Fruit fly (Drosophila melanogaster) whole organism, embryonic: ENCODE measurements around the gene Sf3b2.
A peak's percentile ranks its signal among the peaks of the same experiment; 100 is the strongest.

Experiments used
- BEAF-32 ChIP-seq: fragments of 200-800 bp; sonication (Bioruptor generic); optimal IDR thresholded peaks from 3 replicates; lab custom pipeline; 2017; ENCODE audit warnings: missing biosample characterization, missing genetic modification characterization, mild to moderate bottlenecking, moderate library complexity, missing genetic modification reagents
- CG10959 ChIP-seq: fragments of 200-800 bp; sonication (Bioruptor generic); IDR thresholded peaks from 2 replicates; pipeline ENCODE4 v1.3.6; 2022; ENCODE audit warnings: missing biosample characterization, missing genetic modification characterization
- CG12744 ChIP-seq: fragments of 200-800 bp; sonication (Bioruptor generic); optimal IDR thresholded peaks from 2 replicates; lab custom pipeline; 2016; ENCODE audit warnings: missing biosample characterization, missing genetic modification characterization
- CG13296 ChIP-seq: fragments of 200-800 bp; sonication (Bioruptor generic); optimal IDR thresholded peaks from 3 replicates; lab custom pipeline; 2018; ENCODE audit warnings: missing biosample characterization, mild to moderate bottlenecking, missing genetic modification characterization
- CG17328 ChIP-seq: fragments of 200-800 bp; sonication (Bioruptor generic); IDR thresholded peaks from 2 replicates; pipeline ENCODE4 v1.3.6; 2022; ENCODE audit warnings: missing biosample characterization, missing genetic modification characterization
- CG17359 ChIP-seq: fragments of 200-800 bp; sonication (Bioruptor generic); optimal IDR thresholded peaks from 3 replicates; lab custom pipeline; 2018; ENCODE audit warnings: missing biosample characterization, mild to moderate bottlenecking, missing genetic modification characterization, moderate library complexity
- CG17802 ChIP-seq: fragments of 200-800 bp; sonication (Bioruptor generic); optimal IDR thresholded peaks from 2 replicates; lab custom pipeline; 2018; ENCODE audit warnings: missing biosample characterization, mild to moderate bottlenecking, missing genetic modification characterization, moderate library complexity
- CG3281 ChIP-seq: fragments of 200-800 bp; sonication (Bioruptor generic); optimal IDR thresholded peaks from 3 replicates; lab custom pipeline; 2017; ENCODE audit warnings: missing biosample characterization, mild to moderate bottlenecking, missing genetic modification characterization
- CG3407 ChIP-seq: fragments of 200-800 bp; sonication (Bioruptor generic); optimal IDR thresholded peaks from 2 replicates; lab custom pipeline; 2018; ENCODE audit warnings: missing biosample characterization, mild to moderate bottlenecking, missing genetic modification characterization
- CG34422 ChIP-seq: fragments of 200-800 bp; sonication (Bioruptor generic); IDR thresholded peaks from 3 replicates; pipeline ENCODE4 v1.3.6; 2022; ENCODE audit warnings: missing biosample characterization, missing genetic modification characterization
- CG3838 ChIP-seq: fragments of 200-800 bp; sonication (Bioruptor generic); optimal IDR thresholded peaks from 3 replicates; lab custom pipeline; 2016; ENCODE audit warnings: missing biosample characterization, missing genetic modification characterization
- CG3995 ChIP-seq: fragments of 200-800 bp; sonication (Bioruptor generic); optimal IDR thresholded peaks from 3 replicates; lab custom pipeline; 2016; ENCODE audit warnings: missing biosample characterization, missing genetic modification characterization
- CG4360 ChIP-seq: fragments of 200-800 bp; sonication (Bioruptor generic); IDR thresholded peaks from 2 replicates; pipeline ENCODE4 v1.3.6; 2022; ENCODE audit warnings: missing biosample characterization, missing genetic modification characterization
- CG6683 ChIP-seq: fragments of 200-800 bp; sonication (Bioruptor generic); optimal IDR thresholded peaks from 2 replicates; lab custom pipeline; 2017; ENCODE audit warnings: missing biosample characterization, mild to moderate bottlenecking, missing genetic modification characterization, missing genetic modification reagents
- CG7271 ChIP-seq: fragments of 200-800 bp; sonication (Bioruptor generic); optimal IDR thresholded peaks from 2 replicates; lab custom pipeline; 2018; ENCODE audit warnings: missing biosample characterization, mild to moderate bottlenecking, missing genetic modification characterization, moderate library complexity
- CG7745 ChIP-seq: fragments of 200-800 bp; sonication (Bioruptor generic); optimal IDR thresholded peaks from 2 replicates; lab custom pipeline; 2018; ENCODE audit warnings: missing biosample characterization, mild to moderate bottlenecking, missing genetic modification characterization, moderate library complexity
- CG7786 ChIP-seq: fragments of 200-800 bp; sonication (Bioruptor generic); optimal IDR thresholded peaks from 2 replicates; lab custom pipeline; 2016; ENCODE audit warnings: missing biosample characterization, missing genetic modification characterization
- CG9215 ChIP-seq: fragments of 200-800 bp; sonication (Bioruptor generic); IDR thresholded peaks from 2 replicates; pipeline ENCODE4 v1.3.6; 2022; ENCODE audit warnings: missing biosample characterization, missing genetic modification characterization
- CG9609 ChIP-seq: fragments of 200-800 bp; sonication (Bioruptor generic); optimal IDR thresholded peaks from 3 replicates; lab custom pipeline; 2016; ENCODE audit warnings: missing biosample characterization, missing genetic modification characterization
- D ChIP-seq, 2 experiments: fragments of 200-800 bp in 1 of 2; fragments of >200 bp in 1 of 2; sonication (Bioruptor generic) in 1 of 2; optimal IDR thresholded peaks; 2 replicates in 1 of 2; 3 replicates in 1 of 2; lab custom pipeline; 2017; ENCODE audit warnings: mild to moderate bottlenecking in 1 of 2, missing biosample characterization in 1 of 2, missing genetic modification characterization in 1 of 2, missing genetic modification reagents in 1 of 2
- Doc2 ChIP-seq: fragments of 200-800 bp; sonication (Bioruptor generic); IDR thresholded peaks from 2 replicates; pipeline ENCODE4 v1.3.6; 2022; ENCODE audit warnings: missing biosample characterization, missing genetic modification characterization
- Eip74EF ChIP-seq, 2 experiments: fragments of 200-800 bp in 1 of 2; fragments of >200 bp in 1 of 2; sonication (Bioruptor generic) in 1 of 2; optimal IDR thresholded peaks; 2 replicates each; lab custom pipeline; 2017 to 2019; ENCODE audit warnings: missing biosample characterization in 2 of 2, missing genetic modification characterization in 2 of 2, mild to moderate bottlenecking in 1 of 2, moderate library complexity in 1 of 2
- Fer2 ChIP-seq: fragments of 200-800 bp; sonication (Bioruptor generic); optimal IDR thresholded peaks from 2 replicates; lab custom pipeline; 2018; ENCODE audit warnings: missing biosample characterization, mild to moderate bottlenecking, missing genetic modification characterization, moderate library complexity
- HmgD ChIP-seq: fragments of 200-800 bp; sonication (Bioruptor generic); optimal IDR thresholded peaks from 3 replicates; lab custom pipeline; 2016; ENCODE audit warnings: missing biosample characterization, missing genetic modification characterization
- Hmx ChIP-seq: fragments of 200-800 bp; sonication (Bioruptor generic); optimal IDR thresholded peaks from 2 replicates; lab custom pipeline; 2016; ENCODE audit warnings: missing biosample characterization, missing genetic modification characterization
- Lhr ChIP-seq: fragments of 200-800 bp; sonication (Bioruptor generic); optimal IDR thresholded peaks from 3 replicates; lab custom pipeline; 2017; ENCODE audit warnings: mild to moderate bottlenecking, missing biosample characterization, missing genetic modification reagents, missing genetic modification characterization
- Pdp1 ChIP-seq, 2 experiments: fragments of 200-800 bp; sonication (Bioruptor generic); optimal IDR thresholded peaks; 3 replicates each; lab custom pipeline; 2016; ENCODE audit warnings: missing biosample characterization in 2 of 2, missing genetic modification characterization in 2 of 2, mild to moderate bottlenecking in 1 of 2, moderate library complexity in 1 of 2
- Sox100B ChIP-seq: fragments of 200-800 bp; sonication (Bioruptor generic); optimal IDR thresholded peaks from 3 replicates; lab custom pipeline; 2018; ENCODE audit warnings: missing biosample characterization, mild to moderate bottlenecking, missing genetic modification characterization
- Sry-δ ChIP-seq: fragments of 200-800 bp; sonication (Bioruptor generic); optimal IDR thresholded peaks from 2 replicates; lab custom pipeline; 2016; ENCODE audit warnings: missing biosample characterization, missing genetic modification characterization
- Taf1 ChIP-seq: fragments of 200-800 bp; sonication (Bioruptor generic); IDR thresholded peaks from 2 replicates; pipeline ENCODE4 v1.3.6; 2022; ENCODE audit warnings: missing biosample characterization, missing genetic modification characterization
- az2 ChIP-seq: fragments of 200-800 bp; sonication (Bioruptor generic); optimal IDR thresholded peaks from 3 replicates; lab custom pipeline; 2016; ENCODE audit warnings: missing biosample characterization, missing genetic modification characterization
- bab2 ChIP-seq: fragments of 200-800 bp; sonication (Bioruptor generic); optimal IDR thresholded peaks from 2 replicates; lab custom pipeline; 2016; ENCODE audit warnings: missing biosample characterization, missing genetic modification characterization
- cato ChIP-seq: fragments of 200-800 bp; sonication (Bioruptor generic); optimal IDR thresholded peaks from 2 replicates; lab custom pipeline; 2016; ENCODE audit warnings: missing biosample characterization, missing genetic modification characterization, borderline replicate concordance
- esg ChIP-seq: fragments of 200-800 bp; sonication (Bioruptor generic); conservative IDR thresholded peaks from 2 replicates; pipeline ENCODE4 v1.3.6; 2022; ENCODE audit warnings: missing biosample characterization, missing genetic modification characterization
- eve ChIP-seq, 2 experiments: fragments of >200 bp; optimal IDR thresholded peaks; 2 replicates each; lab custom pipeline; 2017; ENCODE audit warnings: missing biosample characterization in 2 of 2, missing genetic modification characterization in 2 of 2
- ftz-f1 ChIP-seq: fragments of 200-800 bp; sonication (Bioruptor generic); optimal IDR thresholded peaks from 2 replicates; lab custom pipeline; 2016; ENCODE audit warnings: missing biosample characterization, missing genetic modification characterization
- gsb-n ChIP-seq: fragments of 200-800 bp; sonication (Bioruptor generic); optimal IDR thresholded peaks from 3 replicates; lab custom pipeline; 2018; ENCODE audit warnings: missing biosample characterization, mild to moderate bottlenecking, missing genetic modification characterization
- hb ChIP-seq: fragments of 200-800 bp; sonication (Bioruptor generic); IDR thresholded peaks from 3 replicates; pipeline ENCODE4 v1.3.6; 2022; ENCODE audit warnings: missing biosample characterization, missing genetic modification characterization; ENCODE audit not compliant: partially characterized antibody
- hkb ChIP-seq, 2 experiments: fragments of 200-800 bp in 1 of 2; fragments of >200 bp in 1 of 2; sonication (Bioruptor generic) in 1 of 2; IDR thresholded peaks in 1 of 2; optimal IDR thresholded peaks in 1 of 2; 2 replicates each; pipeline versions ENCODE4 v1.3.6 to Lab custom; 2017 to 2022; ENCODE audit warnings: missing biosample characterization in 1 of 2, missing genetic modification characterization in 1 of 2
- inv ChIP-seq: fragments of 200-800 bp; sonication (Bioruptor generic); IDR thresholded peaks from 2 replicates; pipeline ENCODE4 v1.3.6; 2022; ENCODE audit warnings: missing biosample characterization, missing genetic modification characterization; ENCODE audit not compliant: partially characterized antibody
- lbe ChIP-seq: fragments of 200-800 bp; sonication (Bioruptor generic); optimal IDR thresholded peaks from 2 replicates; lab custom pipeline; 2016; ENCODE audit warnings: missing biosample characterization, mild to moderate bottlenecking, missing genetic modification characterization
- lola ChIP-seq, 3 experiments: fragments of >200 bp in 2 of 3; fragments of 200-800 bp in 1 of 3; sonication (Bioruptor generic) in 1 of 3; optimal IDR thresholded peaks; 2 replicates each; lab custom pipeline; 2017 to 2019; ENCODE audit warnings: missing biosample characterization in 3 of 3, missing genetic modification characterization in 3 of 3, mild to moderate bottlenecking in 1 of 3, moderate library complexity in 1 of 3
- peb ChIP-seq: fragments of 200-800 bp; sonication (Bioruptor generic); IDR thresholded peaks from 2 replicates; pipeline ENCODE4 v1.3.6; 2022; ENCODE audit warnings: missing biosample characterization, missing genetic modification characterization
- repo ChIP-seq: fragments of 200-800 bp; sonication (Bioruptor generic); optimal IDR thresholded peaks from 2 replicates; lab custom pipeline; 2016; ENCODE audit warnings: missing biosample characterization, missing genetic modification characterization
- sima ChIP-seq: fragments of 200-800 bp; sonication (Bioruptor generic); optimal IDR thresholded peaks from 2 replicates; lab custom pipeline; 2016; ENCODE audit warnings: missing biosample characterization, missing genetic modification characterization
- slp2 ChIP-seq: fragments of 200-800 bp; sonication (Bioruptor generic); optimal IDR thresholded peaks from 2 replicates; lab custom pipeline; 2016; ENCODE audit warnings: missing biosample characterization, missing genetic modification characterization
- sr ChIP-seq: fragments of 200-800 bp; sonication (Bioruptor generic); IDR thresholded peaks from 3 replicates; pipeline ENCODE4 v1.3.6; 2022; ENCODE audit warnings: missing biosample characterization, missing genetic modification characterization
- tx ChIP-seq: fragments of 200-800 bp; sonication (Bioruptor generic); optimal IDR thresholded peaks from 2 replicates; lab custom pipeline; 2016; ENCODE audit warnings: missing biosample characterization, missing genetic modification characterization
- wdn ChIP-seq: fragments of 200-800 bp; sonication (Bioruptor generic); IDR thresholded peaks from 2 replicates; pipeline ENCODE4 v1.3.6; 2022; ENCODE audit warnings: missing biosample characterization, missing genetic modification characterization

The Sf3b2 gene

dm6 chr2L:3041918-3042615, 13.1 kb upstream of the Sf3b2 start, which contains the start of gene CG17261 (continued):
- TF ChIP-seq Taf1 (GFP tag; lab: Robert Waterston, UW) = no peak
- peak; percentile 22 for TF ChIP-seq CG9609 (GFP tag; lab: Kevin White, UChicago)
- TF ChIP-seq CG7786 (GFP tag; lab: Kevin White, UChicago) = peak; percentile 22
- no peak for TF ChIP-seq wdn (GFP tag; lab: Robert Waterston, UW)
- TF ChIP-seq CG17802 (tag; lab: Kevin White, UChicago) = no peak
- no peak for TF ChIP-seq slp2
- no peak for TF ChIP-seq repo (GFP tag; lab: Kevin White, UChicago)
- no peak for TF ChIP-seq D (optimal IDR thresholded peaks at IDR 0.05; lab: Kevin White, UChicago)
- no peak for TF ChIP-seq D (GFP tag; optimal IDR thresholded peaks at IDR 0.05; lab: Kevin White, UChicago)
- no peak for TF ChIP-seq BEAF-32
- peak; percentile 35 to 90 for TF ChIP-seq Pdp1 (GFP tag; optimal IDR thresholded peaks at IDR 0.05; lab: Kevin White, UChicago)
- no peak for TF ChIP-seq gsb-n (tag; lab: Kevin White, UChicago)
- no peak for TF ChIP-seq CG7271
- TF ChIP-seq esg (GFP tag; lab: Robert Waterston, UW) = no peak
- TF ChIP-seq inv (GFP tag; lab: Robert Waterston, UW) = no peak
- no peak for TF ChIP-seq sima
- TF ChIP-seq az2 (GFP tag; lab: Kevin White, UChicago) = peak; percentile 33
- TF ChIP-seq CG3281 (GFP tag; lab: Kevin White, UChicago) = no peak
- TF ChIP-seq Eip74EF (GFP tag; optimal IDR thresholded peaks at IDR 0.05; lab: Kevin White, UChicago) = no peak
- peak; percentile 30 for TF ChIP-seq CG17359
- TF ChIP-seq peb (GFP tag; lab: Robert Waterston, UW) = no peak
- no peak for TF ChIP-seq hb (GFP tag; lab: Robert Waterston, UW)
- TF ChIP-seq Doc2 (GFP tag; lab: Robert Waterston, UW) = no peak
- TF ChIP-seq HmgD (GFP tag; lab: Kevin White, UChicago) = peak; percentile 4
- TF ChIP-seq CG17328 (GFP tag; lab: Robert Waterston, UW) = no peak
- no peak for TF ChIP-seq sr (GFP tag; lab: Robert Waterston, UW)
- TF ChIP-seq CG6683 (GFP tag; lab: Kevin White, UChicago) = peak; percentile 6
- TF ChIP-seq lola (GFP tag; optimal IDR thresholded peaks at IDR 0.05; lab: Kevin White, UChicago) = no peak
- TF ChIP-seq hkb (optimal IDR thresholded peaks at IDR 0.05; lab: Kevin White, UChicago) = no peak
- TF ChIP-seq hkb (GFP tag; IDR thresholded peaks at IDR 0.05; lab: Robert Waterston, UW) = no peak
- TF ChIP-seq Lhr (GFP tag; lab: Kevin White, UChicago) = no peak
- TF ChIP-seq ftz-f1 = peak; percentile 87
- TF ChIP-seq Hmx (GFP tag; lab: Kevin White, UChicago) = no peak
- no peak for TF ChIP-seq Sry-δ (GFP tag; lab: Kevin White, UChicago)
- TF ChIP-seq CG9215 (GFP tag; lab: Robert Waterston, UW) = no peak
- no peak for TF ChIP-seq eve (GFP tag; optimal IDR thresholded peaks at IDR 0.05; lab: Kevin White, UChicago)
- TF ChIP-seq Sox100B (GFP tag; lab: Kevin White, UChicago) = no peak
- TF ChIP-seq CG3995 (GFP tag; lab: Kevin White, UChicago) = no peak
- no peak for TF ChIP-seq CG3407 (GFP tag; lab: Kevin White, UChicago)
- TF ChIP-seq CG13296 (GFP tag; lab: Kevin White, UChicago) = peak; percentile 18
- TF ChIP-seq lbe (GFP tag; lab: Kevin White, UChicago) = no peak
- no peak for TF ChIP-seq CG10959 (GFP tag; lab: Robert Waterston, UW)
- no peak for TF ChIP-seq CG4360 (GFP tag; lab: Robert Waterston, UW)
- TF ChIP-seq tx (GFP tag; lab: Kevin White, UChicago) = peak; percentile 5
- peak; percentile 28 for TF ChIP-seq bab2 (GFP tag; lab: Kevin White, UChicago)
- no peak for TF ChIP-seq CG3838 (GFP tag; lab: Kevin White, UChicago)
- no peak for TF ChIP-seq CG7745
- TF ChIP-seq CG12744 (GFP tag; lab: Kevin White, UChicago) = no peak
- no peak for TF ChIP-seq cato (GFP tag; lab: Kevin White, UChicago)
- TF ChIP-seq Fer2 (tag; lab: Kevin White, UChicago) = no peak
- no peak; the same call in 2 of the 3 replicates for TF ChIP-seq CG34422
